Fruit fly (Drosophila melanogaster) whole organism, embryonic: Measurements from ENCODE around the gene CG10214.
A peak's percentile ranks its signal among the peaks of the same experiment; 100 is the strongest.

Experiments
- CG11695 ChIP-seq: fragments of 200-800 bp; sonication (Bioruptor generic); IDR thresholded peaks from 3 replicates; pipeline ENCODE4 v1.3.6; 2022; ENCODE audit warnings: missing biosample characterization, missing genetic modification characterization
- CG11696 ChIP-seq: fragments of 200-800 bp; sonication (Bioruptor generic); IDR thresholded peaks from 2 replicates; pipeline ENCODE4 v1.3.6; 2022; ENCODE audit warnings: missing biosample characterization, missing genetic modification characterization
- CG14965 ChIP-seq: fragments of 200-800 bp; sonication (Bioruptor generic); optimal IDR thresholded peaks from 2 replicates; lab custom pipeline; 2016; ENCODE audit warnings: missing biosample characterization, missing genetic modification characterization, borderline replicate concordance
- CG16863 ChIP-seq: fragments of 200-800 bp; sonication (Bioruptor generic); optimal IDR thresholded peaks from 3 replicates; lab custom pipeline; 2016; ENCODE audit warnings: missing biosample characterization, missing genetic modification characterization
- CG17186 ChIP-seq: fragments of 200-800 bp; sonication (Bioruptor generic); optimal IDR thresholded peaks from 3 replicates; lab custom pipeline; 2017; ENCODE audit warnings: missing biosample characterization, missing genetic modification reagents, missing genetic modification characterization
- CG17568 ChIP-seq: fragments of 200-800 bp; sonication (Bioruptor generic); optimal IDR thresholded peaks from 2 replicates; lab custom pipeline; 2018; ENCODE audit warnings: missing biosample characterization, mild to moderate bottlenecking, missing genetic modification characterization, moderate library complexity
- CG2202 ChIP-seq: fragments of 200-800 bp; sonication (Bioruptor generic); optimal IDR thresholded peaks from 2 replicates; lab custom pipeline; 2018; ENCODE audit warnings: missing biosample characterization, mild to moderate bottlenecking, missing genetic modification characterization
- CG2678 ChIP-seq: fragments of 200-800 bp; sonication (Bioruptor generic); optimal IDR thresholded peaks from 3 replicates; lab custom pipeline; 2019; ENCODE audit warnings: missing biosample characterization, mild to moderate bottlenecking, missing genetic modification characterization, moderate library complexity
- CG33557 ChIP-seq: fragments of 200-800 bp; sonication (Bioruptor generic); optimal IDR thresholded peaks from 2 replicates; lab custom pipeline; 2019; ENCODE audit warnings: missing biosample characterization, mild to moderate bottlenecking, missing genetic modification characterization, moderate library complexity
- CG4707 ChIP-seq: fragments of 200-800 bp; sonication (Bioruptor generic); optimal IDR thresholded peaks from 2 replicates; lab custom pipeline; 2018; ENCODE audit warnings: missing biosample characterization, mild to moderate bottlenecking, missing genetic modification characterization, moderate library complexity
- CG6254 ChIP-seq: fragments of 200-800 bp; sonication (Bioruptor generic); optimal IDR thresholded peaks from 3 replicates; lab custom pipeline; 2017; ENCODE audit warnings: mild to moderate bottlenecking, missing biosample characterization, missing genetic modification reagents, missing genetic modification characterization
- CG6765 ChIP-seq: fragments of 200-800 bp; sonication (Bioruptor generic); optimal IDR thresholded peaks from 3 replicates; lab custom pipeline; 2017; ENCODE audit warnings: missing biosample characterization, mild to moderate bottlenecking, missing genetic modification characterization
- CG6813 ChIP-seq: fragments of 200-800 bp; sonication (Bioruptor generic); optimal IDR thresholded peaks from 2 replicates; lab custom pipeline; 2017; ENCODE audit warnings: missing biosample characterization, missing genetic modification characterization, mild to moderate bottlenecking, moderate library complexity, missing genetic modification reagents
- CG6854 ChIP-seq: fragments of 200-800 bp; sonication (Bioruptor generic); optimal IDR thresholded peaks from 3 replicates; lab custom pipeline; 2017; ENCODE audit warnings: missing biosample characterization, mild to moderate bottlenecking, missing genetic modification characterization
- CG8290 ChIP-seq, 3 experiments: fragments of 200-800 bp; sonication (Bioruptor generic); optimal IDR thresholded peaks; 2 replicates each; lab custom pipeline; 2016 to 2019; ENCODE audit warnings: missing biosample characterization in 3 of 3, missing genetic modification characterization in 3 of 3, mild to moderate bottlenecking in 2 of 3, moderate library complexity in 1 of 3
- CG9437 ChIP-seq: fragments of 200-800 bp; sonication (Bioruptor generic); optimal IDR thresholded peaks from 2 replicates; lab custom pipeline; 2018; ENCODE audit warnings: missing biosample characterization, mild to moderate bottlenecking, missing genetic modification characterization
- CG9817 ChIP-seq: fragments of 200-800 bp; sonication (Bioruptor generic); optimal IDR thresholded peaks from 2 replicates; lab custom pipeline; 2018; ENCODE audit warnings: missing biosample characterization, mild to moderate bottlenecking, missing genetic modification characterization, moderate library complexity
- Camta ChIP-seq: fragments of 200-800 bp; sonication (Bioruptor generic); optimal IDR thresholded peaks from 2 replicates; lab custom pipeline; 2016; ENCODE audit warnings: missing biosample characterization, missing genetic modification characterization
- D ChIP-seq, 2 experiments: fragments of 200-800 bp in 1 of 2; fragments of >200 bp in 1 of 2; sonication (Bioruptor generic) in 1 of 2; optimal IDR thresholded peaks; 2 replicates in 1 of 2; 3 replicates in 1 of 2; lab custom pipeline; 2017; ENCODE audit warnings: mild to moderate bottlenecking in 1 of 2, missing biosample characterization in 1 of 2, missing genetic modification characterization in 1 of 2, missing genetic modification reagents in 1 of 2
- Dp ChIP-seq: fragments of 200-800 bp; sonication (Bioruptor generic); optimal IDR thresholded peaks from 2 replicates; lab custom pipeline; 2018; ENCODE audit warnings: missing biosample characterization, mild to moderate bottlenecking, missing genetic modification characterization, moderate library complexity
- Ets97D ChIP-seq: fragments of 200-800 bp; sonication (Bioruptor generic); optimal IDR thresholded peaks from 3 replicates; lab custom pipeline; 2016; ENCODE audit warnings: missing biosample characterization, missing genetic modification characterization
- H15 ChIP-seq: fragments of 200-800 bp; sonication (Bioruptor generic); IDR thresholded peaks from 3 replicates; pipeline ENCODE4 v1.3.6; 2022; ENCODE audit warnings: missing biosample characterization, missing genetic modification characterization
- HHEX ChIP-seq: fragments of 200-800 bp; sonication (Bioruptor generic); optimal IDR thresholded peaks from 3 replicates; lab custom pipeline; 2017; ENCODE audit warnings: missing biosample characterization, mild to moderate bottlenecking, missing genetic modification characterization, missing genetic modification reagents
- HLHmδ ChIP-seq: fragments of 200-800 bp; sonication (Bioruptor generic); optimal IDR thresholded peaks from 2 replicates; lab custom pipeline; 2018; ENCODE audit warnings: missing biosample characterization, mild to moderate bottlenecking, missing genetic modification characterization, moderate library complexity
- Lhr ChIP-seq: fragments of 200-800 bp; sonication (Bioruptor generic); optimal IDR thresholded peaks from 3 replicates; lab custom pipeline; 2017; ENCODE audit warnings: mild to moderate bottlenecking, missing biosample characterization, missing genetic modification reagents, missing genetic modification characterization
- MBD-R2 ChIP-seq: fragments of 200-800 bp; sonication (Bioruptor generic); IDR thresholded peaks from 2 replicates; pipeline ENCODE4 v1.3.6; 2022; ENCODE audit warnings: missing biosample characterization, missing genetic modification characterization
- MTF-1 ChIP-seq: fragments of 200-800 bp; sonication (Bioruptor generic); optimal IDR thresholded peaks from 2 replicates; lab custom pipeline; 2018; ENCODE audit warnings: missing biosample characterization, mild to moderate bottlenecking, missing genetic modification characterization, borderline replicate concordance
- Meics ChIP-seq: fragments of 200-800 bp; sonication (Bioruptor generic); optimal IDR thresholded peaks from 2 replicates; lab custom pipeline; 2017; ENCODE audit warnings: missing biosample characterization, mild to moderate bottlenecking, missing genetic modification characterization
- Mes4 ChIP-seq: fragments of 200-800 bp; sonication (Bioruptor generic); optimal IDR thresholded peaks from 2 replicates; lab custom pipeline; 2016; ENCODE audit warnings: missing biosample characterization, missing genetic modification characterization
- Nf-YB ChIP-seq: fragments of 200-800 bp; sonication (Bioruptor generic); optimal IDR thresholded peaks from 3 replicates; lab custom pipeline; 2019; ENCODE audit warnings: missing biosample characterization, mild to moderate bottlenecking, missing genetic modification characterization, moderate library complexity
- Six4 ChIP-seq: fragments of 200-800 bp; sonication (Bioruptor generic); optimal IDR thresholded peaks from 2 replicates; lab custom pipeline; 2016; ENCODE audit warnings: missing biosample characterization, missing genetic modification characterization
- aop ChIP-seq: fragments of 200-800 bp; sonication (Bioruptor generic); IDR thresholded peaks from 2 replicates; pipeline ENCODE4 v1.3.6; 2022; ENCODE audit warnings: missing biosample characterization, missing genetic modification characterization
- bigmax ChIP-seq: fragments of 200-800 bp; sonication (Bioruptor generic); optimal IDR thresholded peaks from 2 replicates; lab custom pipeline; 2018; ENCODE audit warnings: missing biosample characterization, mild to moderate bottlenecking, missing genetic modification characterization
- btn ChIP-seq: fragments of 200-800 bp; sonication (Bioruptor generic); optimal IDR thresholded peaks from 2 replicates; lab custom pipeline; 2016; ENCODE audit warnings: missing biosample characterization, missing genetic modification characterization
- caup ChIP-seq: fragments of 200-800 bp; sonication (Bioruptor generic); optimal IDR thresholded peaks from 3 replicates; lab custom pipeline; 2017; ENCODE audit warnings: missing biosample characterization, mild to moderate bottlenecking, missing genetic modification characterization, moderate library complexity; ENCODE audit not compliant: severe bottlenecking
- ci ChIP-seq: fragments of 200-800 bp; sonication (Bioruptor generic); IDR thresholded peaks from 3 replicates; pipeline ENCODE4 v1.3.6; 2022; ENCODE audit warnings: missing biosample characterization, missing genetic modification characterization
- dm ChIP-seq: fragments of 200-800 bp; sonication (Bioruptor generic); optimal IDR thresholded peaks from 3 replicates; lab custom pipeline; 2016; ENCODE audit warnings: missing biosample characterization, missing genetic modification characterization
- dysf ChIP-seq: fragments of 200-800 bp; sonication (Bioruptor generic); IDR thresholded peaks from 3 replicates; pipeline ENCODE4 v1.3.6; 2022; ENCODE audit warnings: missing biosample characterization, missing genetic modification characterization
- fd102C ChIP-seq: fragments of 200-800 bp; sonication (Bioruptor generic); optimal IDR thresholded peaks from 2 replicates; lab custom pipeline; 2018; ENCODE audit warnings: missing biosample characterization, mild to moderate bottlenecking, missing genetic modification characterization, moderate library complexity
- fd64A ChIP-seq: fragments of 200-800 bp; sonication (Bioruptor generic); optimal IDR thresholded peaks from 3 replicates; lab custom pipeline; 2018; ENCODE audit warnings: missing biosample characterization, mild to moderate bottlenecking, missing genetic modification characterization
- mirr ChIP-seq: fragments of 200-800 bp; sonication (Bioruptor generic); optimal IDR thresholded peaks from 3 replicates; lab custom pipeline; 2018; ENCODE audit warnings: missing biosample characterization, mild to moderate bottlenecking, missing genetic modification characterization
- odd ChIP-seq: fragments of 200-800 bp; sonication (Bioruptor generic); optimal IDR thresholded peaks from 2 replicates; lab custom pipeline; 2017; ENCODE audit warnings: missing biosample characterization, mild to moderate bottlenecking, missing genetic modification characterization
- onecut ChIP-seq: fragments of 200-800 bp; sonication (Bioruptor generic); IDR thresholded peaks from 2 replicates; pipeline ENCODE4 v1.3.6; 2022; ENCODE audit warnings: missing biosample characterization, missing genetic modification characterization
- stc ChIP-seq: fragments of 200-800 bp; sonication (Bioruptor generic); IDR thresholded peaks from 2 replicates; pipeline ENCODE4 v1.3.6; 2022; ENCODE audit warnings: missing biosample characterization, missing genetic modification characterization
- tin ChIP-seq: fragments of 200-800 bp; sonication (Bioruptor generic); optimal IDR thresholded peaks from 3 replicates; lab custom pipeline; 2016; ENCODE audit warnings: missing biosample characterization, missing genetic modification characterization
- ttk ChIP-seq: fragments of 200-800 bp; sonication (Bioruptor generic); IDR thresholded peaks from 2 replicates; pipeline ENCODE4 v2.1.2; 2022; ENCODE audit warnings: missing biosample characterization, missing genetic modification characterization
- unpg ChIP-seq: fragments of 200-800 bp; sonication (Bioruptor generic); optimal IDR thresholded peaks from 3 replicates; lab custom pipeline; 2018; ENCODE audit warnings: missing biosample characterization, mild to moderate bottlenecking, missing genetic modification characterization, moderate library complexity
- vfl ChIP-seq: fragments of 200-800 bp; sonication (Bioruptor generic); optimal IDR thresholded peaks from 2 replicates; lab custom pipeline; 2016; ENCODE audit warnings: missing biosample characterization, missing genetic modification characterization
- zen ChIP-seq: fragments of 200-800 bp; sonication (Bioruptor generic); optimal IDR thresholded peaks from 3 replicates; lab custom pipeline; 2018; ENCODE audit warnings: missing biosample characterization, mild to moderate bottlenecking, missing genetic modification characterization, moderate library complexity

Gene CG10214

DNA sequence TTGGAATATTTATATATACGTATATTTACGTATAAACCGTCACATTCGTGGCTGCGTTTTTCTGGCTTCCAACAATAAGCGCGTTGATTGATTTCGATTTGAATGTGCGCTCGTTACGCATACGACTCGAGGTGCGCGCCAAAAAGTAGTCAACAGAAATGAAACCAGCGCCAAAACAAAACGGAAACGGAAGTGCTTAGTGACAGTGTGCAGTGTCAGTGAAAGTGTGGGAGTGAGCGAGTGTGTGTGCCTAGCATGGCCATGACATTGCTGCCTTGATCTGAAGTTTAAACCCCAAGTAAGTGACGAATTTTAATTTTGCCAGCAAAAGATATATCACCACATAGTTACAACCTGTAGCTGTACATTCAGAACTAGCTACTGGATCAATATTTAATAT lies 36.4 kb upstream of the CG10214 start, which contains the start of gene CG34355 (continued):
- TF ChIP-seq dysf (GFP tag; lab: Robert Waterston, UW) (peak; percentile 27; the same call in 1 of the 3 replicates), CG2202 (tag; lab: Kevin White, UChicago) (peak; percentile 66), CG9817 (tag; lab: Kevin White, UChicago) (peak; percentile 22), CG16863 (GFP tag; lab: Kevin White, UChicago) (peak; percentile 15), Camta (peak; percentile 25), fd64A (GFP tag; lab: Kevin White, UChicago) (peak; percentile 81), Lhr (GFP tag; lab: Kevin White, UChicago) (peak; percentile 19), odd (peak; percentile 80), CG14965 (GFP tag; lab: Kevin White, UChicago) (no peak), Meics (GFP tag; lab: Kevin White, UChicago) (no peak), vfl (no peak), dm (no peak), fd102C (GFP tag; lab: Kevin White, UChicago) (peak; percentile 33), CG4707 (GFP tag; lab: Kevin White, UChicago) (peak; percentile 83), Nf-YB (GFP tag; lab: Kevin White, UChicago) (no peak), CG6254 (GFP tag; lab: Kevin White, UChicago) (peak; percentile 63), btn (GFP tag; lab: Kevin White, UChicago) (peak; percentile 30), tin (GFP tag; lab: Kevin White, UChicago) (peak; percentile 27), unpg (GFP tag; lab: Kevin White, UChicago) (no peak), HLHmδ (peak; percentile 86), caup (GFP tag; lab: Kevin White, UChicago) (peak; percentile 76), CG2678 (tag; lab: Kevin White, UChicago) (no peak), CG6813 (GFP tag; lab: Kevin White, UChicago) (peak; percentile 75), CG8290 (GFP tag; optimal IDR thresholded peaks at IDR 0.05; lab: Kevin White, UChicago) (no peak), CG8290 (tag; optimal IDR thresholded peaks at IDR 0.05; lab: Kevin White, UChicago) (peak in 1 of 2 experiments; percentile 45), MBD-R2 (GFP tag; lab: Robert Waterston, UW) (no peak), D (optimal IDR thresholded peaks at IDR 0.05; lab: Kevin White, UChicago) (no peak), D (GFP tag; optimal IDR thresholded peaks at IDR 0.05; lab: Kevin White, UChicago) (peak; percentile 56), CG17568 (peak; percentile 84), Mes4 (GFP tag; lab: Kevin White, UChicago) (peak; percentile 58), CG17186 (GFP tag; lab: Kevin White, UChicago) (peak; percentile 46), bigmax (GFP tag; lab: Kevin White, UChicago) (no peak), CG6854 (GFP tag; lab: Kevin White, UChicago) (peak; percentile 42), Six4 (GFP tag; lab: Kevin White, UChicago) (peak; percentile 2), aop (no peak), CG11696 (GFP tag; lab: Robert Waterston, UW) (peak; percentile 33; the same call in 1 of the 2 replicates), zen (peak; percentile 26), MTF-1 (GFP tag; lab: Kevin White, UChicago) (peak; percentile 36), Ets97D (GFP tag; lab: Kevin White, UChicago) (peak; percentile 96), CG33557 (GFP tag; lab: Kevin White, UChicago) (peak; percentile 42), ci (GFP tag; lab: Robert Waterston, UW) (peak; percentile 94), CG6765 (peak; percentile 33), Dp (peak; percentile 1), HHEX (peak; percentile 46), mirr (GFP tag; lab: Kevin White, UChicago) (no peak), CG9437 (GFP tag; lab: Kevin White, UChicago) (peak; percentile 56), ttk (GFP tag; lab: Robert Waterston, UW) (no peak), onecut (peak; percentile 52; the same call in 1 of the 2 replicates), CG11695 (GFP tag; lab: Robert Waterston, UW) (0 out of 3 replicates have a peak, but pooled peaks have one; percentile 14), stc (GFP tag; lab: Robert Waterston, UW) (peak; percentile 52; the same call in 1 of the 2 replicates), H15 (no peak)
